Fruit fly (Drosophila melanogaster): ENCODE measurements around the gene Dop1R1.

The Dop1R1 gene

DNA sequence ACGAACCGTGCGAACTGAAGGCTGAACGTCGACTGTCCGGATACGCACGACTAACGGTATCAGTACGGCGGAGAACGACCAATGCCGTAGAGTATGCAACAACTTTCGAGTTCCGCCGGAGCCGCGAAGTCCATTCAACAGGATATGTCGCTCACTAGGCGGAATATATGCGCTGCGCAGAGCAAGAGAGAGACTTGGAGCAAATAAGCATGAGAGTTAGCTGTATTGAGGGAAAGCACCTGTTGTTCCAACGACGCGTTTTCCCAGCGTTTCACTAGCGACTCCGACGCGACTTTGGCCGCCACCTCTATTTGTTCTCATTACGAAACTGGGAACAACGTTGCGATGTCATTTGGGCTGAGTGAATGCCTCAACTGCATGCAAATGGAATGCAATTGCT lies at the start of gene Dop1R1:
TSS of gene Dop1R1 (minus strand) at position 35 of the 400 bp plus-strand sequence.
- no peak for TF ChIP-seq dmrt93B (GFP tag; optimal IDR thresholded peaks at IDR 0.05)
- no peak for TF ChIP-seq h (GFP tag; optimal IDR thresholded peaks at IDR 0.05)
- TF ChIP-seq CG32264 (GFP tag; optimal IDR thresholded peaks at IDR 0.05), result no peak
- TF ChIP-seq Sp1 (GFP tag; optimal IDR thresholded peaks at IDR 0.05), result no peak
- TF ChIP-seq dl (GFP tag; optimal IDR thresholded peaks at IDR 0.05; ENCODE audit: insufficient read depth in 1 of 2, partially characterized antibody in 2 of 2), result no peak
- TF ChIP-seq CrebA (GFP tag; optimal IDR thresholded peaks at IDR 0.05; ENCODE audit: borderline replicate concordance), result no peak
- no peak for TF ChIP-seq fru (GFP tag; optimal IDR thresholded peaks at IDR 0.05)
- no peak for TF ChIP-seq Dfd (GFP tag; optimal IDR thresholded peaks at IDR 0.05)
- no peak for TF ChIP-seq Hr83 (GFP tag; optimal IDR thresholded peaks at IDR 0.05; ENCODE audit: poor library complexity, severe bottlenecking)
- no peak for TF ChIP-seq GATAd (GFP tag; optimal IDR thresholded peaks at IDR 0.05)
- no peak for TF ChIP-seq dsf (GFP tag; optimal IDR thresholded peaks at IDR 0.05; ENCODE audit: borderline replicate concordance)
- no peak for TF ChIP-seq Dif (GFP tag; optimal IDR thresholded peaks at IDR 0.05; ENCODE audit: partially characterized antibody)
- TF ChIP-seq N (GFP tag; optimal IDR thresholded peaks at IDR 0.05), result no peak
- no peak for TF ChIP-seq CG9705 (GFP tag; optimal IDR thresholded peaks at IDR 0.05)
- TF ChIP-seq Hnf4 (GFP tag; optimal IDR thresholded peaks at IDR 0.05), result no peak
- TF ChIP-seq Myc (optimal IDR thresholded peaks at IDR 0.05), result no peak
- no peak for TF ChIP-seq lola (GFP tag; optimal IDR thresholded peaks at IDR 0.05)
- TF ChIP-seq Mio (GFP tag; optimal IDR thresholded peaks at IDR 0.05), result no peak

DNA sequence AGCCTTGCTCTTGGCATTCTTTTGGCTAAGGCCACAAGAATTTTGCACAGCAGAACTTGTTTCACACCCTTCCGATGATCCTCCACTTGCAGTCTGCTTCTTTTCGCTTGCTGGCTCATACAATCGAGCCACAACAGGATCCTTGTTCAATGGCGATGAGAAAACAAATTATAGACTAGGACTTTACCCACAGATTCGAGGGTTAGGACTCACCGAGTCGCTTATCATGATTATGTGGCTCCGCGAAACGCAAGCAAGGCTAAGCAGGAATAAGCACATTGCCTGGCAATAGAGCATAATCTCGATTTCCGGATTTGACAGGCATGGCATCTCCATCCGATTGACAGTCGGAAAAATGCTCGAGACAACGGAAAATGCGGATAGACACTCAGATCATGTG lies 47.5 kb upstream of the Dop1R1 start, which contains the start of the genes CG14839 and CG14841:
TSS of gene CG14839 (plus strand) at position 301 of the 400 bp plus-strand sequence.
TSS of gene CG14841 (minus strand) at position 332 of the 400 bp plus-strand sequence.
- TF ChIP-seq brk (GFP tag; optimal IDR thresholded peaks at IDR 0.05) (no peak), rgr (GFP tag; optimal IDR thresholded peaks at IDR 0.05) (no peak), Rel (GFP tag; optimal IDR thresholded peaks at IDR 0.05) (no peak), Rel (tag; optimal IDR thresholded peaks at IDR 0.05) (no peak), foxo (GFP tag; optimal IDR thresholded peaks at IDR 0.05) (no peak), Mio (GFP tag; optimal IDR thresholded peaks at IDR 0.05) (no peak), pan (optimal IDR thresholded peaks at IDR 0.05) (no peak), Hr78 (GFP tag; optimal IDR thresholded peaks at IDR 0.05) (no peak), Hnf4 (GFP tag; optimal IDR thresholded peaks at IDR 0.05) (no peak), Sp1 (GFP tag; optimal IDR thresholded peaks at IDR 0.05) (no peak), Hr83 (GFP tag; optimal IDR thresholded peaks at IDR 0.05; ENCODE audit: poor library complexity, severe bottlenecking) (no peak), Vsx2 (GFP tag; optimal IDR thresholded peaks at IDR 0.05; ENCODE audit: partially characterized antibody) (no peak), dl (GFP tag; optimal IDR thresholded peaks at IDR 0.05; ENCODE audit: insufficient read depth in 1 of 2, partially characterized antibody in 2 of 2) (no peak), br (GFP tag; optimal IDR thresholded peaks at IDR 0.05) (no peak), CG9705 (GFP tag; optimal IDR thresholded peaks at IDR 0.05) (no peak)

DNA sequence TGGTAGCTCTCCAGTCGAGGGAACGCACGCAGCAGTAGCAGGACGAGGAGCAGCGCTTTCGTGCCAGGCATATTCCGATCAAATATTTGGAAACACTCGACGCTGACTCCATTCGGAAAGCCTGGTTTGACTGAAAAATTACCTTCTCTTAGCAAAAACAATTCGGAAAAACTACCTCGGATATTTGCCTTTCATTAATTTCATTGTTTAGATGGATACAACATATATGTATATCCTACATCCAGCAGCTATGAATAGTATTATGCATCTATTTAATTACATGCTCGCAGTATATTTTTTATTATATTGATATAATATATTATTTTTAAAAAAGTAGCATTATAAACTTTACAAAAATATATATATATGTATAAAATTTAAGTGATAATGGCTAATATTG lies 46.5 kb upstream of the Dop1R1 start, which contains the start of gene CG14840:
TSS of gene CG14840 (minus strand) at position 101 of the 400 bp plus-strand sequence.
- TF ChIP-seq HLH106 (tag; optimal IDR thresholded peaks at IDR 0.05), result no peak
- no peak for TF ChIP-seq Myc (optimal IDR thresholded peaks at IDR 0.05)
- TF ChIP-seq jim (GFP tag; optimal IDR thresholded peaks at IDR 0.05), result no peak
- no peak for TF ChIP-seq pan (optimal IDR thresholded peaks at IDR 0.05)
- no peak for TF ChIP-seq psq (GFP tag; optimal IDR thresholded peaks at IDR 0.05)
- no peak for TF ChIP-seq Jra (GFP tag; optimal IDR thresholded peaks at IDR 0.05)
- no peak for TF ChIP-seq Rel (GFP tag; optimal IDR thresholded peaks at IDR 0.05)
- TF ChIP-seq Rel (tag; optimal IDR thresholded peaks at IDR 0.05), result no peak
- TF ChIP-seq brk (GFP tag; optimal IDR thresholded peaks at IDR 0.05), result no peak
- TF ChIP-seq dl (GFP tag; optimal IDR thresholded peaks at IDR 0.05; ENCODE audit: insufficient read depth in 1 of 2, partially characterized antibody in 2 of 2), result no peak
- no peak for TF ChIP-seq sage (GFP tag; optimal IDR thresholded peaks at IDR 0.05)
- no peak for TF ChIP-seq rgr (GFP tag; optimal IDR thresholded peaks at IDR 0.05)
- TF ChIP-seq sv (GFP tag; optimal IDR thresholded peaks at IDR 0.05), result no peak
- no peak for TF ChIP-seq foxo (GFP tag; optimal IDR thresholded peaks at IDR 0.05)
- TF ChIP-seq Mio (GFP tag; optimal IDR thresholded peaks at IDR 0.05), result no peak
- TF ChIP-seq woc (GFP tag; optimal IDR thresholded peaks at IDR 0.05), result no peak
- no peak for TF ChIP-seq h (GFP tag; optimal IDR thresholded peaks at IDR 0.05)
- no peak for TF ChIP-seq dmrt93B (GFP tag; optimal IDR thresholded peaks at IDR 0.05)
- no peak for TF ChIP-seq Dfd (GFP tag; optimal IDR thresholded peaks at IDR 0.05)
- TF ChIP-seq CG32264 (GFP tag; optimal IDR thresholded peaks at IDR 0.05), result no peak

- no peak for TF ChIP-seq jim (GFP tag; optimal IDR thresholded peaks at IDR 0.05)
- TF ChIP-seq sage (GFP tag; optimal IDR thresholded peaks at IDR 0.05), result peak; percentile 31
Observed at dm6 chr3R:14259821-14260220, 45.2 kb upstream of the Dop1R1 start, which contains the start of gene MetRS-m. MetRS-m (minus strand) TSS chr3R:14259991.
